Fruit fly (Drosophila melanogaster): ENCODE data around the gene AttD.

DNA sequence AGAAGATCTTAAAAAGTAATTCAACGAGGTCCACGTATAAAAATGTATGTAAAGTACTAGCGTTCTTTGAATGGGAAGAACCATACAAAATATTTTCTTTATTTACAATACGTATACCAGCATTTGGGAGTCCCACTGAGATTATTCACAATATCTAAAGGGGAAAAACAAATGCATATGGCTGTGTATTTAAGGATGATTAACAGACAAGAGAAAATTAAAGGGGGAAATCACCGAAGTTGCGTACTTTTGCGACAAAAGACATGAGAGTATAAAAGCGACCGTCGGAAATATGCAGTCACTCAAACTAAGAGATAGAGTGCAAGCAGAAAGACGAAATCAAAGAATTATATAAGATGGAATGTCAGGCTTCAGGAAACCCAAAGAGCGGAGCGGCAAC is at the start of gene AttD:
- TF ChIP-seq CG6272 (GFP tag; IDR thresholded peaks at IDR 0.05) (no peak), trem (tag; optimal IDR thresholded peaks at IDR 0.05) (no peak), CTCF (GFP tag; optimal IDR thresholded peaks at IDR 0.05) (no peak), kay (GFP tag; optimal IDR thresholded peaks at IDR 0.05) (no peak), CG34376 (GFP tag; optimal IDR thresholded peaks at IDR 0.05) (no peak), jing (GFP tag; optimal IDR thresholded peaks at IDR 0.05) (no peak)
